Fruit fly (Drosophila melanogaster): Measurements from ENCODE around the gene CG7963.

dm6 chr3R:8389636-8390035, 27.0 kb downstream of the CG7963 start:
- no peak for TF ChIP-seq CG13204 (GFP tag; optimal IDR thresholded peaks at IDR 0.05)
- no peak for TF ChIP-seq rn (GFP tag; IDR thresholded peaks at IDR 0.05)
